ENCODE assay signal across 2 fruit fly cellular contexts in the genomic region with DNA sequence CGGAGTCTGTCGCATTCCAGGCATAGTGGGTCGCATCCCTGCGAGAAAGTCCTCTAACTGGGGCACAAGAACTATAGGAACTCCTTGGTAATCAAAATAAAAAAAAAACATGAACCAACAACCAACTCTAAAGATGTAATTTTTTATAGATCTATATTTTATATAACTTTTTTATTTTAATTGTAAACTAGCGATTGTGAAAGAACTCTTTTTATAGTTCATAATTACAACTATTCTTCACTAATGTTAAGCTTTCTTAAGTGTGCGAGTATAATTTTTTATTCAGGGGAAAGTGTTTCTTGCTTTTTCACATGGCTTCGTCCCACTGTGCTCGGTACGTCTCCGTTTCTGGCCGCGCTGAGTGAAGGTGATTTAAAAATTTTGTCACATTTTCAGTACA.
TF ChIP-seq lines count a peak whose summit lies in the region.

No protein-coding gene starts in this region.

TF ChIP-seq in whole organism, embryonic, 481 proteins besides CTCF, POLR2A, EP300 and RAD21 (continued from another document):
- TF ChIP-seq Xbp1 (GFP tag; optimal IDR thresholded peaks at IDR 0.05; lab: Kevin White, UChicago) = no peak
- no peak for TF ChIP-seq Atf-2 (GFP tag; optimal IDR thresholded peaks at IDR 0.05; lab: Kevin White, UChicago)
- no peak for TF ChIP-seq zen2 (GFP tag; IDR thresholded peaks at IDR 0.05; lab: Robert Waterston, UW; ENCODE audit: partially characterized antibody)
- no peak for TF ChIP-seq cwo (GFP tag; optimal IDR thresholded peaks at IDR 0.05; lab: Kevin White, UChicago)
- no peak for TF ChIP-seq Dref (GFP tag; IDR thresholded peaks at IDR 0.05; lab: Robert Waterston, UW)
- TF ChIP-seq Abd-B (GFP tag; optimal IDR thresholded peaks at IDR 0.05; lab: Kevin White, UChicago) = no peak
- no peak for TF ChIP-seq CG30020 (tag; optimal IDR thresholded peaks at IDR 0.05; lab: Kevin White, UChicago)
- no peak for TF ChIP-seq esg (GFP tag; conservative IDR thresholded peaks at IDR 0.05; lab: Robert Waterston, UW)
- TF ChIP-seq tll (GFP tag; optimal IDR thresholded peaks at IDR 0.05; lab: Kevin White, UChicago) = no peak
- no peak for TF ChIP-seq Gsc (GFP tag; IDR thresholded peaks at IDR 0.05; lab: Robert Waterston, UW)
- TF ChIP-seq Dip3 (GFP tag; optimal IDR thresholded peaks at IDR 0.05; lab: Kevin White, UChicago) = no peak
- no peak for TF ChIP-seq CG12219 (GFP tag; optimal IDR thresholded peaks at IDR 0.05; lab: Kevin White, UChicago)
- TF ChIP-seq chinmo (GFP tag; IDR thresholded peaks at IDR 0.05; lab: Robert Waterston, UW; ENCODE audit: partially characterized antibody) = no peak
- TF ChIP-seq bsh (GFP tag; optimal IDR thresholded peaks at IDR 0.05; lab: Kevin White, UChicago) = peak; percentile 12 to 45
- TF ChIP-seq gem (tag; optimal IDR thresholded peaks at IDR 0.05; lab: Kevin White, UChicago) = peak; percentile 21
- 0 out of 2 replicates have a peak, but pooled peaks have one; percentile 14 for TF ChIP-seq Ptx1 (GFP tag; IDR thresholded peaks at IDR 0.05; lab: Robert Waterston, UW)
- no peak for TF ChIP-seq CG8281 (tag; optimal IDR thresholded peaks at IDR 0.05; lab: Kevin White, UChicago)
- TF ChIP-seq Atf6 (GFP tag; IDR thresholded peaks at IDR 0.05; lab: Robert Waterston, UW) = no peak
- TF ChIP-seq HHEX (GFP tag; optimal IDR thresholded peaks at IDR 0.05; lab: Kevin White, UChicago) = no peak

TF ChIP-seq in whole organism, prepupa, 60 proteins besides CTCF, POLR2A, EP300 and RAD21 (continued from another document):
- TF ChIP-seq CG11294 (GFP tag; IDR thresholded peaks at IDR 0.05; lab: Robert Waterston, UW) (no peak), CG16779 (tag; optimal IDR thresholded peaks at IDR 0.05; lab: Kevin White, UChicago) (no peak), CG9139 (GFP tag; optimal IDR thresholded peaks at IDR 0.05; lab: Kevin White, UChicago) (peak; percentile 18), dsx (GFP tag; optimal IDR thresholded peaks at IDR 0.05; lab: Kevin White, UChicago; ENCODE audit: poor library complexity, severe bottlenecking) (no peak), CG10631 (GFP tag; optimal IDR thresholded peaks at IDR 0.05; lab: Kevin White, UChicago) (peak; percentile 65), cyc (GFP tag; optimal IDR thresholded peaks at IDR 0.05; lab: Kevin White, UChicago) (peak; percentile 4), ss (GFP tag; optimal IDR thresholded peaks at IDR 0.05; lab: Kevin White, UChicago) (peak; percentile 29 to 64), Eip75B (GFP tag; optimal IDR thresholded peaks at IDR 0.05; lab: Kevin White, UChicago) (no peak), fd59A (GFP tag; optimal IDR thresholded peaks at IDR 0.05; lab: Kevin White, UChicago) (peak; percentile 51), Ets96B (tag; optimal IDR thresholded peaks at IDR 0.05; lab: Kevin White, UChicago) (peak; percentile 4), CG1621 (tag; optimal IDR thresholded peaks at IDR 0.05; lab: Kevin White, UChicago) (no peak), CG11762 (GFP tag; optimal IDR thresholded peaks at IDR 0.05; lab: Kevin White, UChicago; ENCODE audit: insufficient read depth) (peak; percentile 13), CG32006 (GFP tag; optimal IDR thresholded peaks at IDR 0.05; lab: Kevin White, UChicago) (peak; percentile 64), CG8119 (GFP tag; IDR thresholded peaks at IDR 0.05; lab: Robert Waterston, UW) (peak; percentile 62), svp (GFP tag; lab: Kevin White, UChicago) (peak; percentile 75), achi (GFP tag; optimal IDR thresholded peaks at IDR 0.05; lab: Kevin White, UChicago) (peak; percentile 65), CG6808 (GFP tag; optimal IDR thresholded peaks at IDR 0.05; lab: Kevin White, UChicago) (peak; percentile 62), Eip93F (GFP tag; optimal IDR thresholded peaks at IDR 0.05; lab: Kevin White, UChicago) (no peak), lz (GFP tag; optimal IDR thresholded peaks at IDR 0.05; lab: Kevin White, UChicago) (peak; percentile 27), Lpt (GFP tag; optimal IDR thresholded peaks at IDR 0.05; lab: Kevin White, UChicago) (no peak), CG10669 (GFP tag; optimal IDR thresholded peaks at IDR 0.05; lab: Kevin White, UChicago) (peak; percentile 51), Ets21C (GFP tag; optimal IDR thresholded peaks at IDR 0.05; lab: Kevin White, UChicago) (no peak), fd85E (GFP tag; optimal IDR thresholded peaks at IDR 0.05; lab: Kevin White, UChicago) (no peak), eg (GFP tag; IDR thresholded peaks at IDR 0.05; lab: Robert Waterston, UW) (no peak), Blimp-1 (GFP tag; optimal IDR thresholded peaks at IDR 0.05; lab: Kevin White, UChicago) (peak; percentile 47), salr (GFP tag; optimal IDR thresholded peaks at IDR 0.05; lab: Kevin White, UChicago) (peak in 1 of 2 experiments; percentile 45), CG8319 (GFP tag; optimal IDR thresholded peaks at IDR 0.05; lab: Kevin White, UChicago) (peak; percentile 26), Sox15 (GFP tag; optimal IDR thresholded peaks at IDR 0.05; lab: Kevin White, UChicago) (peak; percentile 44), Gug (GFP tag; IDR thresholded peaks at IDR 0.05; lab: Robert Waterston, UW) (no peak), CG4318 (GFP tag; optimal IDR thresholded peaks at IDR 0.05; lab: Kevin White, UChicago) (peak; percentile 2), Sox102F (GFP tag; optimal IDR thresholded peaks at IDR 0.05; lab: Kevin White, UChicago) (peak; percentile 3), CG34406 (GFP tag; optimal IDR thresholded peaks at IDR 0.05; lab: Kevin White, UChicago) (peak; percentile 66), Met (GFP tag; optimal IDR thresholded peaks at IDR 0.05; lab: Kevin White, UChicago) (peak; percentile 51), CG31627 (GFP tag; optimal IDR thresholded peaks at IDR 0.05; lab: Kevin White, UChicago) (peak; percentile 19), Hr38 (GFP tag; optimal IDR thresholded peaks at IDR 0.05; lab: Kevin White, UChicago) (no peak), CG11902 (GFP tag; optimal IDR thresholded peaks at IDR 0.05; lab: Kevin White, UChicago) (peak; percentile 29), OdsH (GFP tag; optimal IDR thresholded peaks at IDR 0.05; lab: Kevin White, UChicago) (peak; percentile 54), CG7368 (GFP tag; optimal IDR thresholded peaks at IDR 0.05; lab: Kevin White, UChicago) (peak; percentile 27)
